Fruit fly (Drosophila melanogaster) whole organism, larva: Measurements from ENCODE around the gene CG32152.

Experiments
- noc ChIP-seq: fragments of 200-800 bp; sonication (Bioruptor generic); optimal IDR thresholded peaks from 3 replicates; lab custom pipeline; 2019; ENCODE audit warnings: missing biosample characterization, mild to moderate bottlenecking, missing genetic modification characterization, moderate library complexity

CG32152 gene

dm6 chr3L:16143685-16144539 is at the start of gene CG32152:
Gene CG32152 (minus strand): TSS chr3L:16144036.
- TF ChIP-seq noc (tag; lab: Kevin White, UChicago): no peak

dm6 chr3L:16192561-16193355 is 48.9 kb upstream of the CG32152 start:
- no peak for TF ChIP-seq noc (tag; lab: Kevin White, UChicago)

dm6 chr3L:16190885-16191284 is 47.0 kb upstream of the CG32152 start:
- TF ChIP-seq noc (tag; lab: Kevin White, UChicago): no peak

- TF ChIP-seq noc (tag; lab: Kevin White, UChicago): no peak
Measured at dm6 chr3L:16189925-16190231, 46.0 kb upstream of the CG32152 start.

dm6 chr3L:16189058-16189924 is 45.5 kb upstream of the CG32152 start:
- TF ChIP-seq noc (tag; lab: Kevin White, UChicago): no peak

- no peak for TF ChIP-seq noc (tag; lab: Kevin White, UChicago)
Measured at dm6 chr3L:16183493-16183892, 39.7 kb upstream of the CG32152 start.

- no peak for TF ChIP-seq noc (tag; lab: Kevin White, UChicago)
Measured at dm6 chr3L:16182633-16183462, 39.0 kb upstream of the CG32152 start.

dm6 chr3L:16181330-16181830 is 37.5 kb upstream of the CG32152 start:
- no peak for TF ChIP-seq noc (tag; lab: Kevin White, UChicago)

dm6 chr3L:16178433-16178832 is 34.6 kb upstream of the CG32152 start:
- TF ChIP-seq noc (tag; lab: Kevin White, UChicago): no peak

dm6 chr3L:16177751-16178150 is 33.9 kb upstream of the CG32152 start:
- TF ChIP-seq noc (tag; lab: Kevin White, UChicago): no peak

dm6 chr3L:16177309-16177708 is 33.5 kb upstream of the CG32152 start:
- TF ChIP-seq noc (tag; lab: Kevin White, UChicago): no peak

- no peak for TF ChIP-seq noc (tag; lab: Kevin White, UChicago)
Measured at dm6 chr3L:16176492-16176891, 32.7 kb upstream of the CG32152 start.

- no peak for TF ChIP-seq noc (tag; lab: Kevin White, UChicago)
Measured at dm6 chr3L:16175628-16176263, 31.9 kb upstream of the CG32152 start.

- no peak for TF ChIP-seq noc (tag; lab: Kevin White, UChicago)
Measured at dm6 chr3L:16174778-16175177, 30.9 kb upstream of the CG32152 start.
